Fruit fly (Drosophila melanogaster) whole organism, embryonic: ENCODE data around the gene Taf11.

Source experiments
- Awh ChIP-seq: fragments of 200-800 bp; sonication (Bioruptor generic); IDR thresholded peaks from 2 replicates; pipeline ENCODE4, ENCODE4 v1.3.6; 2022; ENCODE audit warnings: missing biosample characterization, missing genetic modification characterization
- B-H1 ChIP-seq: fragments of 200-800 bp; sonication (Bioruptor generic); IDR thresholded peaks from 3 replicates; pipeline ENCODE4 v1.3.6; 2022; ENCODE audit warnings: missing biosample characterization, missing genetic modification characterization
- Bdp1 ChIP-seq: fragments of 200-800 bp; sonication (Bioruptor generic); optimal IDR thresholded peaks from 3 replicates; lab custom pipeline; 2016; ENCODE audit warnings: missing biosample characterization, missing genetic modification characterization
- CG10431 ChIP-seq: fragments of 200-800 bp; sonication (Bioruptor generic); optimal IDR thresholded peaks from 3 replicates; lab custom pipeline; 2018; ENCODE audit warnings: missing biosample characterization, mild to moderate bottlenecking, missing genetic modification characterization
- CG10979 ChIP-seq: fragments of 200-800 bp; sonication (Bioruptor generic); optimal IDR thresholded peaks from 2 replicates; lab custom pipeline; 2018; ENCODE audit warnings: missing biosample characterization, mild to moderate bottlenecking, missing genetic modification characterization, moderate library complexity
- CG11093 ChIP-seq: fragments of 200-800 bp; sonication (Bioruptor generic); IDR thresholded peaks from 3 replicates; pipeline ENCODE4 v1.3.6; 2022; ENCODE audit warnings: missing biosample characterization, missing genetic modification characterization
- CG12299 ChIP-seq: fragments of 200-800 bp; sonication (Bioruptor generic); optimal IDR thresholded peaks from 2 replicates; lab custom pipeline; 2018; ENCODE audit warnings: missing biosample characterization, mild to moderate bottlenecking, missing genetic modification characterization
- CG13624 ChIP-seq: fragments of 200-800 bp; sonication (Bioruptor generic); optimal IDR thresholded peaks from 2 replicates; lab custom pipeline; 2016; ENCODE audit warnings: missing biosample characterization, missing genetic modification characterization
- CG13775 ChIP-seq: fragments of 200-800 bp; sonication (Bioruptor generic); optimal IDR thresholded peaks from 3 replicates; lab custom pipeline; 2017; ENCODE audit warnings: missing biosample characterization, mild to moderate bottlenecking, missing genetic modification characterization
- CG1529 ChIP-seq: fragments of 200-800 bp; sonication (Bioruptor generic); optimal IDR thresholded peaks from 3 replicates; lab custom pipeline; 2018; ENCODE audit warnings: missing biosample characterization, missing genetic modification characterization
- CG16815 ChIP-seq: fragments of 200-800 bp; sonication (Bioruptor generic); optimal IDR thresholded peaks from 3 replicates; lab custom pipeline; 2017; ENCODE audit warnings: missing biosample characterization, mild to moderate bottlenecking, missing genetic modification characterization
- CG17802 ChIP-seq: fragments of 200-800 bp; sonication (Bioruptor generic); optimal IDR thresholded peaks from 2 replicates; lab custom pipeline; 2018; ENCODE audit warnings: missing biosample characterization, mild to moderate bottlenecking, missing genetic modification characterization, moderate library complexity
- CG18619 ChIP-seq: fragments of 200-800 bp; sonication (Bioruptor generic); optimal IDR thresholded peaks from 3 replicates; lab custom pipeline; 2017; ENCODE audit warnings: missing biosample characterization, mild to moderate bottlenecking, missing genetic modification characterization
- CG2129 ChIP-seq: fragments of 200-800 bp; sonication (Bioruptor generic); IDR thresholded peaks from 2 replicates; pipeline ENCODE4 v1.3.6; 2022; ENCODE audit warnings: missing biosample characterization, missing genetic modification characterization; ENCODE audit not compliant: partially characterized antibody
- CG2712 ChIP-seq: fragments of 200-800 bp; optimal IDR thresholded peaks from 3 replicates; lab custom pipeline; 2019; ENCODE audit warnings: missing biosample characterization, mild to moderate bottlenecking, missing genetic modification characterization, moderate library complexity
- CG4820 ChIP-seq: fragments of 200-800 bp; sonication (Bioruptor generic); optimal IDR thresholded peaks from 3 replicates; lab custom pipeline; 2016; ENCODE audit warnings: missing biosample characterization, missing genetic modification characterization
- CG6654 ChIP-seq: fragments of 200-800 bp; sonication (Bioruptor generic); optimal IDR thresholded peaks from 2 replicates; lab custom pipeline; 2017; ENCODE audit warnings: missing biosample characterization, mild to moderate bottlenecking, missing genetic modification characterization
- CG6689 ChIP-seq: fragments of 200-800 bp; sonication (Bioruptor generic); IDR thresholded peaks from 2 replicates; pipeline ENCODE4 v1.3.6; 2022; ENCODE audit warnings: missing biosample characterization, missing genetic modification characterization
- CG6813 ChIP-seq: fragments of 200-800 bp; sonication (Bioruptor generic); optimal IDR thresholded peaks from 2 replicates; lab custom pipeline; 2017; ENCODE audit warnings: missing biosample characterization, missing genetic modification characterization, mild to moderate bottlenecking, moderate library complexity, missing genetic modification reagents
- CG7372 ChIP-seq: fragments of 200-800 bp; sonication (Bioruptor generic); IDR thresholded peaks from 2 replicates; pipeline ENCODE4 v1.3.6; 2022; ENCODE audit warnings: missing biosample characterization, missing genetic modification characterization
- CG7839 ChIP-seq: fragments of 200-800 bp; sonication (Bioruptor generic); optimal IDR thresholded peaks from 3 replicates; lab custom pipeline; 2018; ENCODE audit warnings: missing biosample characterization, mild to moderate bottlenecking, missing genetic modification characterization, moderate library complexity
- CG9437 ChIP-seq: fragments of 200-800 bp; sonication (Bioruptor generic); optimal IDR thresholded peaks from 2 replicates; lab custom pipeline; 2018; ENCODE audit warnings: missing biosample characterization, mild to moderate bottlenecking, missing genetic modification characterization
- D19B ChIP-seq: fragments of 200-800 bp; sonication (Bioruptor generic); optimal IDR thresholded peaks from 2 replicates; lab custom pipeline; 2017; ENCODE audit warnings: missing biosample characterization, mild to moderate bottlenecking, missing genetic modification characterization
- Ets97D ChIP-seq: fragments of 200-800 bp; sonication (Bioruptor generic); optimal IDR thresholded peaks from 3 replicates; lab custom pipeline; 2016; ENCODE audit warnings: missing biosample characterization, missing genetic modification characterization
- HHEX ChIP-seq: fragments of 200-800 bp; sonication (Bioruptor generic); optimal IDR thresholded peaks from 3 replicates; lab custom pipeline; 2017; ENCODE audit warnings: missing biosample characterization, mild to moderate bottlenecking, missing genetic modification characterization, missing genetic modification reagents
- HLHmδ ChIP-seq: fragments of 200-800 bp; sonication (Bioruptor generic); optimal IDR thresholded peaks from 2 replicates; lab custom pipeline; 2018; ENCODE audit warnings: missing biosample characterization, mild to moderate bottlenecking, missing genetic modification characterization, moderate library complexity
- Hr51 ChIP-seq, 2 experiments: fragments of 200-800 bp; sonication (Bioruptor generic); optimal IDR thresholded peaks; 2 replicates in 1 of 2; 3 replicates in 1 of 2; lab custom pipeline; 2016 to 2018; ENCODE audit warnings: missing biosample characterization in 2 of 2, missing genetic modification characterization in 2 of 2, mild to moderate bottlenecking in 1 of 2, moderate library complexity in 1 of 2
- NFAT ChIP-seq: fragments of 200-800 bp; sonication (Bioruptor generic); IDR thresholded peaks from 2 replicates; pipeline ENCODE4 v1.3.6; 2022; ENCODE audit warnings: missing biosample characterization, missing genetic modification characterization
- Optix ChIP-seq: fragments of 200-800 bp; sonication (Bioruptor generic); IDR thresholded peaks from 3 replicates; pipeline ENCODE4 v1.3.6; 2022; ENCODE audit warnings: missing biosample characterization, missing genetic modification characterization
- Poxn ChIP-seq: fragments of 200-800 bp; sonication (Bioruptor generic); IDR thresholded peaks from 2 replicates; pipeline ENCODE4 v1.3.6; 2022; ENCODE audit warnings: missing biosample characterization, missing genetic modification characterization
- crp ChIP-seq, 2 experiments: fragments of 200-800 bp; sonication (Bioruptor generic); optimal IDR thresholded peaks; 2 replicates in 1 of 2; 3 replicates in 1 of 2; lab custom pipeline; 2017; ENCODE audit warnings: missing biosample characterization in 2 of 2, missing genetic modification characterization in 2 of 2, mild to moderate bottlenecking in 1 of 2, moderate library complexity in 1 of 2
- danr ChIP-seq: fragments of 200-800 bp; sonication (Bioruptor generic); IDR thresholded peaks from 2 replicates; pipeline ENCODE4 v1.3.6; 2022; ENCODE audit warnings: missing biosample characterization, missing genetic modification characterization
- dimm ChIP-seq: fragments of 200-800 bp; sonication (Bioruptor generic); IDR thresholded peaks from 2 replicates; pipeline ENCODE4 v1.3.6; 2022; ENCODE audit warnings: missing biosample characterization, missing genetic modification characterization
- dysf ChIP-seq: fragments of 200-800 bp; sonication (Bioruptor generic); IDR thresholded peaks from 3 replicates; pipeline ENCODE4 v1.3.6; 2022; ENCODE audit warnings: missing biosample characterization, missing genetic modification characterization
- en ChIP-seq: fragments of 200-800 bp; sonication (Bioruptor generic); optimal IDR thresholded peaks from 2 replicates; lab custom pipeline; 2016; ENCODE audit warnings: missing biosample characterization, missing genetic modification characterization
- fd64A ChIP-seq: fragments of 200-800 bp; sonication (Bioruptor generic); optimal IDR thresholded peaks from 3 replicates; lab custom pipeline; 2018; ENCODE audit warnings: missing biosample characterization, mild to moderate bottlenecking, missing genetic modification characterization
- ftz-f1 ChIP-seq: fragments of 200-800 bp; sonication (Bioruptor generic); optimal IDR thresholded peaks from 2 replicates; lab custom pipeline; 2016; ENCODE audit warnings: missing biosample characterization, missing genetic modification characterization
- gce ChIP-seq: fragments of 200-800 bp; sonication (Bioruptor generic); IDR thresholded peaks from 3 replicates; pipeline ENCODE4 v1.3.6; 2022; ENCODE audit warnings: missing biosample characterization, missing genetic modification characterization
- hkb ChIP-seq, 2 experiments: fragments of 200-800 bp in 1 of 2; fragments of >200 bp in 1 of 2; sonication (Bioruptor generic) in 1 of 2; IDR thresholded peaks in 1 of 2; optimal IDR thresholded peaks in 1 of 2; 2 replicates each; pipeline versions ENCODE4 v1.3.6 to Lab custom; 2017 to 2022; ENCODE audit warnings: missing biosample characterization in 1 of 2, missing genetic modification characterization in 1 of 2
- kay ChIP-seq: fragments of 200-800 bp; sonication (Bioruptor generic); optimal IDR thresholded peaks from 2 replicates; lab custom pipeline; 2016; ENCODE audit warnings: missing biosample characterization, missing genetic modification characterization
- ken ChIP-seq: fragments of 200-800 bp; sonication (Bioruptor generic); IDR thresholded peaks from 3 replicates; pipeline ENCODE4 v1.3.6; 2022; ENCODE audit warnings: missing biosample characterization, missing genetic modification characterization
- kni ChIP-seq: fragments of 200-800 bp; sonication (Bioruptor generic); optimal IDR thresholded peaks from 3 replicates; lab custom pipeline; 2017; ENCODE audit warnings: mild to moderate bottlenecking, missing biosample characterization, missing genetic modification reagents, missing genetic modification characterization
- org-1 ChIP-seq: fragments of 200-800 bp; sonication (Bioruptor generic); optimal IDR thresholded peaks from 2 replicates; lab custom pipeline; 2017; ENCODE audit warnings: missing biosample characterization, missing genetic modification characterization
- pfk ChIP-seq: fragments of 200-800 bp; sonication (Bioruptor generic); optimal IDR thresholded peaks from 2 replicates; lab custom pipeline; 2018; ENCODE audit warnings: missing biosample characterization, mild to moderate bottlenecking, missing genetic modification characterization, moderate library complexity
- sens ChIP-seq: fragments of 200-800 bp; sonication (Bioruptor generic); peaks from one replicate; lab custom pipeline; 2016; ENCODE audit warnings: missing biosample characterization, missing genetic modification characterization
- sima ChIP-seq: fragments of 200-800 bp; sonication (Bioruptor generic); optimal IDR thresholded peaks from 2 replicates; lab custom pipeline; 2016; ENCODE audit warnings: missing biosample characterization, missing genetic modification characterization
- slp2 ChIP-seq: fragments of 200-800 bp; sonication (Bioruptor generic); optimal IDR thresholded peaks from 2 replicates; lab custom pipeline; 2016; ENCODE audit warnings: missing biosample characterization, missing genetic modification characterization
- sr ChIP-seq: fragments of 200-800 bp; sonication (Bioruptor generic); IDR thresholded peaks from 3 replicates; pipeline ENCODE4 v1.3.6; 2022; ENCODE audit warnings: missing biosample characterization, missing genetic modification characterization
- vnd ChIP-seq: fragments of 200-800 bp; sonication (Bioruptor generic); IDR thresholded peaks from 3 replicates; pipeline ENCODE4 v1.3.6; 2022; ENCODE audit warnings: missing biosample characterization, missing genetic modification characterization; ENCODE audit not compliant: partially characterized antibody
- zen ChIP-seq: fragments of 200-800 bp; sonication (Bioruptor generic); optimal IDR thresholded peaks from 3 replicates; lab custom pipeline; 2018; ENCODE audit warnings: missing biosample characterization, mild to moderate bottlenecking, missing genetic modification characterization, moderate library complexity

Taf11 gene

dm6 chr2L:9774980-9775628 lies 12.0 kb upstream of the Taf11 start, which contains the start of the genes ppk11 and ppk16 (continued):
- TF ChIP-seq pfk (GFP tag; lab: Kevin White, UChicago) (no peak), CG6689 (GFP tag; lab: Robert Waterston, UW) (no peak), CG16815 (no peak), CG4820 (GFP tag; lab: Kevin White, UChicago) (no peak), Optix (GFP tag; lab: Robert Waterston, UW) (no peak), fd64A (GFP tag; lab: Kevin White, UChicago) (no peak), kni (GFP tag; lab: Kevin White, UChicago) (no peak), hkb (optimal IDR thresholded peaks at IDR 0.05; lab: Kevin White, UChicago) (no peak), hkb (GFP tag; IDR thresholded peaks at IDR 0.05; lab: Robert Waterston, UW) (0 out of 2 replicates have a peak, but pooled peaks have one; percentile 19), dimm (GFP tag; lab: Robert Waterston, UW) (no peak), CG11093 (no peak), Bdp1 (GFP tag; lab: Kevin White, UChicago) (no peak), HHEX (GFP tag; lab: Kevin White, UChicago) (no peak), B-H1 (GFP tag; lab: Robert Waterston, UW) (no peak), kay (GFP tag; lab: Kevin White, UChicago) (no peak), CG17802 (tag; lab: Kevin White, UChicago) (no peak), CG18619 (GFP tag; lab: Kevin White, UChicago) (no peak), CG13624 (GFP tag; lab: Kevin White, UChicago) (no peak), CG7839 (no peak), org-1 (GFP tag; lab: Kevin White, UChicago) (peak; percentile 23), CG13775 (GFP tag; lab: Kevin White, UChicago) (no peak), CG7372 (GFP tag; lab: Robert Waterston, UW) (no peak), CG2712 (tag; lab: Kevin White, UChicago) (no peak), CG10979 (tag; lab: Kevin White, UChicago) (no peak), Poxn (GFP tag; lab: Robert Waterston, UW) (no peak), D19B (GFP tag; lab: Kevin White, UChicago) (no peak), Hr51 (GFP tag; optimal IDR thresholded peaks at IDR 0.05; lab: Kevin White, UChicago) (no peak), HLHmδ (GFP tag; lab: Kevin White, UChicago) (no peak), CG2129 (GFP tag; lab: Robert Waterston, UW) (no peak), slp2 (GFP tag; lab: Kevin White, UChicago) (no peak), Awh (GFP tag; lab: Robert Waterston, UW) (no peak), Ets97D (no peak), dysf (GFP tag; lab: Robert Waterston, UW) (no peak; the same call in 2 of the 3 replicates), sima (GFP tag; lab: Kevin White, UChicago) (no peak), en (GFP tag; lab: Kevin White, UChicago) (no peak), sr (no peak), ftz-f1 (GFP tag; lab: Kevin White, UChicago) (no peak), CG1529 (GFP tag; lab: Kevin White, UChicago) (no peak), crp (GFP tag; optimal IDR thresholded peaks at IDR 0.05; lab: Kevin White, UChicago) (no peak), sens (peak; percentile 86), ken (GFP tag; lab: Robert Waterston, UW) (no peak), gce (GFP tag; lab: Robert Waterston, UW) (no peak), CG6654 (GFP tag; lab: Kevin White, UChicago) (no peak), CG10431 (GFP tag; lab: Kevin White, UChicago) (no peak), CG12299 (tag; lab: Kevin White, UChicago) (no peak), danr (GFP tag; lab: Robert Waterston, UW) (no peak), vnd (GFP tag; lab: Robert Waterston, UW) (no peak), CG6813 (GFP tag; lab: Kevin White, UChicago) (peak; percentile 46), NFAT (GFP tag; lab: Robert Waterston, UW) (no peak), zen (no peak), CG9437 (GFP tag; lab: Kevin White, UChicago) (no peak)
